Fruit fly (Drosophila melanogaster) whole organism, embryonic: ENCODE data around the gene CG44329.

Experiments
- Bdp1 ChIP-seq: fragments of 200-800 bp; sonication (Bioruptor generic); optimal IDR thresholded peaks from 3 replicates; lab custom pipeline; 2016; ENCODE audit warnings: missing biosample characterization, missing genetic modification characterization
- Bteb2 ChIP-seq: fragments of 200-800 bp; sonication (Bioruptor generic); optimal IDR thresholded peaks from 2 replicates; lab custom pipeline; 2016; ENCODE audit warnings: missing biosample characterization, missing genetic modification characterization
- CG10979 ChIP-seq: fragments of 200-800 bp; sonication (Bioruptor generic); optimal IDR thresholded peaks from 2 replicates; lab custom pipeline; 2018; ENCODE audit warnings: missing biosample characterization, mild to moderate bottlenecking, missing genetic modification characterization, moderate library complexity
- CG11723 ChIP-seq: fragments of 200-800 bp; sonication (Bioruptor generic); optimal IDR thresholded peaks from 2 replicates; lab custom pipeline; 2017; ENCODE audit warnings: missing biosample characterization, mild to moderate bottlenecking, missing genetic modification characterization
- CG12942 ChIP-seq: fragments of 200-800 bp; sonication (Bioruptor generic); optimal IDR thresholded peaks from 3 replicates; lab custom pipeline; 2016; ENCODE audit warnings: missing biosample characterization, missing genetic modification characterization
- CG13894 ChIP-seq: fragments of 200-800 bp; sonication (Bioruptor generic); optimal IDR thresholded peaks from 3 replicates; lab custom pipeline; 2018; ENCODE audit warnings: missing biosample characterization, mild to moderate bottlenecking, missing genetic modification characterization, moderate library complexity
- CG14050 ChIP-seq: fragments of 200-800 bp; sonication (Bioruptor generic); IDR thresholded peaks from 3 replicates; pipeline ENCODE4 v1.3.6; 2022; ENCODE audit warnings: missing biosample characterization, missing genetic modification characterization
- CG17912 ChIP-seq: fragments of 200-800 bp; sonication (Bioruptor generic); optimal IDR thresholded peaks from 2 replicates; lab custom pipeline; 2018; ENCODE audit warnings: missing biosample characterization, mild to moderate bottlenecking, missing genetic modification characterization
- CG18476 ChIP-seq: fragments of 200-800 bp; sonication (Bioruptor generic); optimal IDR thresholded peaks from 2 replicates; lab custom pipeline; 2016; ENCODE audit warnings: missing biosample characterization, mild to moderate bottlenecking, missing genetic modification characterization
- CG32532 ChIP-seq: fragments of 200-800 bp; sonication (Bioruptor generic); IDR thresholded peaks from 2 replicates; pipeline ENCODE4 v1.3.6; 2022; ENCODE audit warnings: missing biosample characterization, missing genetic modification characterization
- CG32767 ChIP-seq: fragments of 200-800 bp; sonication (Bioruptor generic); IDR thresholded peaks from 2 replicates; pipeline ENCODE4 v1.3.6; 2022; ENCODE audit warnings: missing biosample characterization, missing genetic modification characterization
- CG4282 ChIP-seq: fragments of 200-800 bp; sonication (Bioruptor generic); optimal IDR thresholded peaks from 2 replicates; lab custom pipeline; 2016; ENCODE audit warnings: missing biosample characterization, missing genetic modification characterization
- CG6683 ChIP-seq: fragments of 200-800 bp; sonication (Bioruptor generic); optimal IDR thresholded peaks from 2 replicates; lab custom pipeline; 2017; ENCODE audit warnings: missing biosample characterization, mild to moderate bottlenecking, missing genetic modification characterization, missing genetic modification reagents
- CG6791 ChIP-seq: fragments of 200-800 bp; sonication (Bioruptor generic); IDR thresholded peaks from 3 replicates; pipeline ENCODE4 v1.3.6; 2022; ENCODE audit warnings: missing biosample characterization, missing genetic modification characterization; ENCODE audit not compliant: partially characterized antibody
- CG6854 ChIP-seq: fragments of 200-800 bp; sonication (Bioruptor generic); optimal IDR thresholded peaks from 3 replicates; lab custom pipeline; 2017; ENCODE audit warnings: missing biosample characterization, mild to moderate bottlenecking, missing genetic modification characterization
- CG9876 ChIP-seq: fragments of 200-800 bp; sonication (Bioruptor generic); optimal IDR thresholded peaks from 2 replicates; lab custom pipeline; 2016; ENCODE audit warnings: missing biosample characterization, missing genetic modification characterization
- CrebB ChIP-seq: fragments of 200-800 bp; sonication (Bioruptor generic); optimal IDR thresholded peaks from 3 replicates; lab custom pipeline; 2018; ENCODE audit warnings: missing biosample characterization, mild to moderate bottlenecking, missing genetic modification characterization
- Dip3 ChIP-seq: fragments of 200-800 bp; sonication (Bioruptor generic); optimal IDR thresholded peaks from 3 replicates; lab custom pipeline; 2016; ENCODE audit warnings: missing biosample characterization, missing genetic modification characterization
- ERR ChIP-seq: fragments of 200-800 bp; sonication (Bioruptor generic); optimal IDR thresholded peaks from 2 replicates; lab custom pipeline; 2016; ENCODE audit warnings: missing biosample characterization, missing genetic modification characterization
- Fer3 ChIP-seq: fragments of 200-800 bp; sonication (Bioruptor generic); optimal IDR thresholded peaks from 2 replicates; lab custom pipeline; 2018; ENCODE audit warnings: missing biosample characterization, mild to moderate bottlenecking, missing genetic modification characterization, moderate library complexity
- H2.0 ChIP-seq: fragments of 200-800 bp; sonication (Bioruptor generic); IDR thresholded peaks from 2 replicates; pipeline ENCODE4 v1.3.6; 2022; ENCODE audit warnings: missing biosample characterization, missing genetic modification characterization
- Hey ChIP-seq: fragments of 200-800 bp; sonication (Bioruptor generic); optimal IDR thresholded peaks from 3 replicates; lab custom pipeline; 2018; ENCODE audit warnings: missing biosample characterization, mild to moderate bottlenecking, missing genetic modification characterization
- HmgD ChIP-seq: fragments of 200-800 bp; sonication (Bioruptor generic); optimal IDR thresholded peaks from 3 replicates; lab custom pipeline; 2016; ENCODE audit warnings: missing biosample characterization, missing genetic modification characterization
- Hmr ChIP-seq: fragments of 200-800 bp; sonication (Bioruptor generic); optimal IDR thresholded peaks from 3 replicates; lab custom pipeline; 2017; ENCODE audit warnings: mild to moderate bottlenecking, missing biosample characterization, missing genetic modification reagents, missing genetic modification characterization
- Hsf ChIP-seq: fragments of 200-800 bp; sonication (Bioruptor generic); optimal IDR thresholded peaks from 3 replicates; lab custom pipeline; 2016; ENCODE audit warnings: missing biosample characterization, missing genetic modification characterization
- MESR4 ChIP-seq: fragments of 200-800 bp; sonication (Bioruptor generic); optimal IDR thresholded peaks from 2 replicates; lab custom pipeline; 2018; ENCODE audit warnings: missing biosample characterization, mild to moderate bottlenecking, missing genetic modification characterization, moderate library complexity
- Myb ChIP-seq: fragments of 200-800 bp; sonication (Bioruptor generic); optimal IDR thresholded peaks from 2 replicates; lab custom pipeline; 2016; ENCODE audit warnings: missing biosample characterization, missing genetic modification characterization
- Nf-YC ChIP-seq: fragments of 200-800 bp; optimal IDR thresholded peaks from 3 replicates; lab custom pipeline; 2019; ENCODE audit warnings: missing biosample characterization, mild to moderate bottlenecking, missing genetic modification characterization, moderate library complexity
- PHDP ChIP-seq: fragments of 200-800 bp; sonication (Bioruptor generic); optimal IDR thresholded peaks from 3 replicates; lab custom pipeline; 2018; ENCODE audit warnings: missing biosample characterization, mild to moderate bottlenecking, missing genetic modification characterization, moderate library complexity
- Sry-δ ChIP-seq: fragments of 200-800 bp; sonication (Bioruptor generic); optimal IDR thresholded peaks from 2 replicates; lab custom pipeline; 2016; ENCODE audit warnings: missing biosample characterization, missing genetic modification characterization
- ab ChIP-seq: fragments of 200-800 bp; sonication (Bioruptor generic); optimal IDR thresholded peaks from 2 replicates; lab custom pipeline; 2016; ENCODE audit warnings: missing biosample characterization, missing genetic modification characterization
- ac ChIP-seq: fragments of 200-800 bp; sonication (Bioruptor generic); optimal IDR thresholded peaks from 3 replicates; lab custom pipeline; 2017; ENCODE audit warnings: missing biosample characterization, mild to moderate bottlenecking, missing genetic modification characterization
- cad ChIP-seq: fragments of >200 bp; optimal IDR thresholded peaks from 2 replicates; lab custom pipeline; 2017; ENCODE audit warnings: missing biosample characterization, missing genetic modification characterization
- da ChIP-seq: fragments of 200-800 bp; sonication (Bioruptor generic); optimal IDR thresholded peaks from 2 replicates; lab custom pipeline; 2016; ENCODE audit warnings: missing biosample characterization, missing genetic modification characterization
- ems ChIP-seq: fragments of 200-800 bp; sonication (Bioruptor generic); optimal IDR thresholded peaks from 3 replicates; lab custom pipeline; 2016; ENCODE audit warnings: missing biosample characterization, missing genetic modification characterization
- fd64A ChIP-seq: fragments of 200-800 bp; sonication (Bioruptor generic); optimal IDR thresholded peaks from 3 replicates; lab custom pipeline; 2018; ENCODE audit warnings: missing biosample characterization, mild to moderate bottlenecking, missing genetic modification characterization
- gce ChIP-seq: fragments of 200-800 bp; sonication (Bioruptor generic); IDR thresholded peaks from 3 replicates; pipeline ENCODE4 v1.3.6; 2022; ENCODE audit warnings: missing biosample characterization, missing genetic modification characterization
- hb ChIP-seq: fragments of 200-800 bp; sonication (Bioruptor generic); IDR thresholded peaks from 3 replicates; pipeline ENCODE4 v1.3.6; 2022; ENCODE audit warnings: missing biosample characterization, missing genetic modification characterization; ENCODE audit not compliant: partially characterized antibody
- lmd ChIP-seq: fragments of 200-800 bp; sonication (Bioruptor generic); IDR thresholded peaks from 2 replicates; pipeline ENCODE4 v1.3.6; 2022; ENCODE audit warnings: missing biosample characterization, missing genetic modification characterization
- lov ChIP-seq, 2 experiments: fragments of 200-800 bp in 1 of 2; fragments of >200 bp in 1 of 2; sonication (Bioruptor generic) in 1 of 2; IDR thresholded peaks in 1 of 2; optimal IDR thresholded peaks in 1 of 2; 2 replicates in 1 of 2; 3 replicates in 1 of 2; pipeline versions ENCODE4 v1.3.6 to Lab custom; 2017 to 2022; ENCODE audit warnings: missing biosample characterization in 1 of 2, missing genetic modification characterization in 1 of 2
- luna ChIP-seq: fragments of 200-800 bp; sonication (Bioruptor generic); optimal IDR thresholded peaks from 2 replicates; lab custom pipeline; 2016; ENCODE audit warnings: missing biosample characterization, missing genetic modification characterization
- mam ChIP-seq: fragments of 200-800 bp; sonication (Bioruptor generic); optimal IDR thresholded peaks from 3 replicates; lab custom pipeline; 2016; ENCODE audit warnings: missing biosample characterization, missing genetic modification characterization
- nerfin-2 ChIP-seq: fragments of 200-800 bp; sonication (Bioruptor generic); IDR thresholded peaks from 2 replicates; pipeline ENCODE4 v1.3.6; 2022; ENCODE audit warnings: missing biosample characterization, missing genetic modification characterization; ENCODE audit not compliant: partially characterized antibody
- nom ChIP-seq: fragments of 200-800 bp; sonication (Bioruptor generic); optimal IDR thresholded peaks from 2 replicates; lab custom pipeline; 2017; ENCODE audit warnings: missing biosample characterization, missing genetic modification characterization, mild to moderate bottlenecking, moderate library complexity, missing genetic modification reagents
- otp ChIP-seq: fragments of 200-800 bp; sonication (Bioruptor generic); IDR thresholded peaks from 3 replicates; pipeline ENCODE4, ENCODE4 v1.3.6; 2022; ENCODE audit warnings: missing biosample characterization, missing genetic modification characterization
- pita ChIP-seq: fragments of 200-800 bp; sonication (Bioruptor generic); optimal IDR thresholded peaks from 2 replicates; lab custom pipeline; 2017; ENCODE audit warnings: missing biosample characterization, mild to moderate bottlenecking, missing genetic modification characterization
- psq ChIP-seq: fragments of 200-800 bp; sonication (Bioruptor generic); optimal IDR thresholded peaks from 2 replicates; lab custom pipeline; 2017; ENCODE audit warnings: missing biosample characterization, missing genetic modification characterization
- sisA ChIP-seq: fragments of 200-800 bp; sonication (Bioruptor generic); IDR thresholded peaks from 2 replicates; pipeline ENCODE4 v1.3.6; 2022; ENCODE audit warnings: missing biosample characterization, missing genetic modification characterization
- ssp ChIP-seq: fragments of 200-800 bp; sonication (Bioruptor generic); IDR thresholded peaks from 2 replicates; pipeline ENCODE4 v1.3.6; 2022; ENCODE audit warnings: missing biosample characterization, missing genetic modification characterization
- sug ChIP-seq: fragments of 200-800 bp; optimal IDR thresholded peaks from 2 replicates; lab custom pipeline; 2019; ENCODE audit warnings: missing biosample characterization, mild to moderate bottlenecking, missing genetic modification characterization, moderate library complexity
- unpg ChIP-seq: fragments of 200-800 bp; sonication (Bioruptor generic); optimal IDR thresholded peaks from 3 replicates; lab custom pipeline; 2018; ENCODE audit warnings: missing biosample characterization, mild to moderate bottlenecking, missing genetic modification characterization, moderate library complexity

The CG44329 gene

DNA sequence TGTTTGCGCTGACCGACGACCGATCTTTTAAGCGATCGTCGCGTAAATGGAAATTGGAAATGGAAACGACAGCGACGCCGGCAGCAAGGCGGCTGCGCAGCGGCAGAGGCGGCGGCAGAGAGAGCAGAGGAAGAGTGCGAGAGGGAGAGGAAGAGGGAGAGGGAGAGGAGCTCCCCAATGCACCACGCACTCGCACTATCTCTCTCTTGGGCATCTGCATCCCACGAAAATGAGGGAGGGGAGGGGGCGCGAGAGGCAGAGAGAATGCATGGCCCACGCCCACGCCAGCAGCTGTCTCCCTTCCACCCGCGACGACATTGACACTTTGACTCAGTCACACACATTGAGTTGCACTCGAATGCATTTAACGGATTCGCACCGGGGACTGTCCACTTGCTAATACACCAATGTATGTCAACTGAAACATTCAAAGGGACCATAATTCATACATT is 42.0 kb downstream of the CG44329 start, which contains the start of gene CG3097 (continued):
- TF ChIP-seq hb (no peak), Nf-YC (tag; lab: Kevin White, UChicago) (peak; percentile 19), Hmr (no peak), ERR (GFP tag; lab: Kevin White, UChicago) (no peak), CG4282 (GFP tag; lab: Kevin White, UChicago) (no peak), lmd (GFP tag; lab: Robert Waterston, UW) (no peak), ems (GFP tag; lab: Kevin White, UChicago) (no peak), sug (tag; lab: Kevin White, UChicago) (no peak), Bteb2 (no peak), psq (GFP tag; lab: Kevin White, UChicago) (no peak), cad (no peak), lov (optimal IDR thresholded peaks at IDR 0.05; lab: Kevin White, UChicago) (no peak), lov (GFP tag; IDR thresholded peaks at IDR 0.05; lab: Robert Waterston, UW) (no peak), sisA (GFP tag; lab: Robert Waterston, UW) (no peak), CG32767 (GFP tag; lab: Robert Waterston, UW) (no peak), CG11723 (GFP tag; lab: Kevin White, UChicago) (no peak), luna (GFP tag; lab: Kevin White, UChicago) (no peak), CG32532 (GFP tag; lab: Robert Waterston, UW) (no peak), mam (GFP tag; lab: Kevin White, UChicago) (no peak), pita (GFP tag; lab: Kevin White, UChicago) (no peak), CG6683 (GFP tag; lab: Kevin White, UChicago) (no peak), CG18476 (no peak), ac (GFP tag; lab: Kevin White, UChicago) (no peak), Hsf (no peak), CG6854 (GFP tag; lab: Kevin White, UChicago) (no peak), gce (peak; percentile 29; the same call in 1 of the 3 replicates), Bdp1 (GFP tag; lab: Kevin White, UChicago) (no peak), CG10979 (tag; lab: Kevin White, UChicago) (no peak), CG13894 (tag; lab: Kevin White, UChicago) (no peak), H2.0 (GFP tag; lab: Robert Waterston, UW) (no peak), ssp (GFP tag; lab: Robert Waterston, UW) (no peak), CG14050 (no peak), MESR4 (GFP tag; lab: Kevin White, UChicago) (no peak), unpg (GFP tag; lab: Kevin White, UChicago) (no peak), Myb (GFP tag; lab: Kevin White, UChicago) (no peak), PHDP (tag; lab: Kevin White, UChicago) (no peak), fd64A (GFP tag; lab: Kevin White, UChicago) (no peak), CrebB (tag; lab: Kevin White, UChicago) (no peak), CG6791 (GFP tag; lab: Robert Waterston, UW) (peak; percentile 20; the same call in 1 of the 3 replicates), otp (GFP tag; lab: Robert Waterston, UW) (0 out of 3 replicates have a peak, but pooled peaks have one; percentile 6), Fer3 (no peak), Hey (tag; lab: Kevin White, UChicago) (no peak), nom (GFP tag; lab: Kevin White, UChicago) (peak; percentile 24), Dip3 (GFP tag; lab: Kevin White, UChicago) (no peak), Sry-δ (GFP tag; lab: Kevin White, UChicago) (no peak), da (GFP tag; lab: Kevin White, UChicago) (no peak), nerfin-2 (GFP tag; lab: Robert Waterston, UW) (0 out of 2 replicates have a peak, but pooled peaks have one; percentile 8), ab (GFP tag; lab: Kevin White, UChicago) (no peak), HmgD (peak; percentile 6), CG12942 (GFP tag; lab: Kevin White, UChicago) (no peak), CG17912 (no peak), CG9876 (GFP tag; lab: Kevin White, UChicago) (no peak)
